Worm (Caenorhabditis elegans): ENCODE results near the gene aly-1.

aly-1 gene

DNA sequence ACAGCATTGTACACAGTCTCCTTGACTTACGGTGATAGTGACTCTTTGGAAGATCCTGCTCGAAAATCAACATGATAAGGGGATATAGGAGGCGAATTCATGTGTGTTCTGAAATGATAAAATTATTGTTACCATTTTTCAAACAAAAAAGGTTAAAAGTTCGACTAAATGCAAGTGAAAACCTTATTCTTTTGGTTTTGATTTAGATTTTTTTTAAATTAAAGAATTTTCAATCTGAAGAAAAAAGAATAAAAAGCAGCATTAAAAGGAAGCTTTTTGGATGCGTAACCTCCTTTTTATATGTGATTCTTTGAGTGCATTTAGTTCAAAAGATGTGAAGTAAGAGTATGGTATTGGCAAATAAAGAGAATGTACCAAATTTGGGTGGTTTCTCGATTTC lies 26.6 kb downstream of the aly-1 start, which contains the start of gene delm-1:
TSS of gene delm-1 (minus strand) at position 101 of the 400 bp plus-strand sequence.
- TF ChIP-seq ceh-39 (tag; optimal IDR thresholded peaks at IDR 0.05) (no peak), unc-120 (tag; optimal IDR thresholded peaks at IDR 0.05; ENCODE audit: poor library complexity, severe bottlenecking) (no peak), lin-32 (GFP tag; optimal IDR thresholded peaks at IDR 0.05) (no peak), nhr-237 (tag; optimal IDR thresholded peaks at IDR 0.05) (no peak), nhr-76 (tag; optimal IDR thresholded peaks at IDR 0.05) (no peak), cnd-1 (tag; optimal IDR thresholded peaks at IDR 0.05) (no peak), tbx-8 (GFP tag; optimal IDR thresholded peaks at IDR 0.05) (no peak), zip-8 (tag; optimal IDR thresholded peaks at IDR 0.05) (no peak), flh-1 (GFP tag; optimal IDR thresholded peaks at IDR 0.05) (no peak), ztf-11 (tag; optimal IDR thresholded peaks at IDR 0.05) (no peak), sptf-1 (tag; optimal IDR thresholded peaks at IDR 0.05) (no peak), lin-13 (tag; optimal IDR thresholded peaks at IDR 0.05) (no peak), pha-4 (tag; optimal IDR thresholded peaks at IDR 0.05) (no peak), ham-2 (GFP tag; optimal IDR thresholded peaks at IDR 0.05) (no peak), drap-1 (GFP tag; optimal IDR thresholded peaks at IDR 0.05) (no peak), nhr-12 (tag; optimal IDR thresholded peaks at IDR 0.05) (no peak), ces-1 (GFP tag; optimal IDR thresholded peaks at IDR 0.05) (no peak), hlh-1 (tag; optimal IDR thresholded peaks at IDR 0.05) (no peak), blmp-1 (tag; optimal IDR thresholded peaks at IDR 0.05) (no peak)

DNA sequence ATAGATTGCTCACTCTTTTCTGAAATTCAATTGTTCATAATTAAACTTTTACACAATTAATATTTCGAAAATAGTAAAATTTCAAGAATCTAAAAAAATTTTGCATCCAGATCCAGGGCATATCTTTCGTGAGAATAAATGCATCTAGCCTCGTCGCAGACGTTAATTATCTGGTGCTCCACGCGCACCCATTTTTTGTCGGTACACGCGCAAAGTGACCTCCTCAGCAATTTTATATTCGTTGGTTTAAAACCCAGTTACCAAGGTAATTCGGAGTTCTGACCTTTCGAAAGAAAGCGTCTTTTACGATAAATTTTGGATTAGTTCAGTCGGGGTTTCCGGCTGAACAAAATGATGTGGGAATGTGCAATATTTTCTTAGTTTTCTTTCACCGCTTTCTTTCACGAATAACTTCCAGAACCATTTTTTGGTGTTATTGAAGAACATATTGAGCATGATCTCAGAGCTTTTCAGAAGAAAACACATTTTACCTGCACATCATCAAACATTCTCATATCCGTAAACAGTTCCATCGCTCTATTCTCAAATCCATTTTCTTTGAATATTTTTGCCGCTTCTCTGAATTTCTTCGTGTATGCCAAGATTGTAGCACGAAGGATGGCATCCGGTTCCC lies 31.6 kb downstream of the aly-1 start:
- no peak for TF ChIP-seq lsy-2 (tag; optimal IDR thresholded peaks at IDR 0.05)
- no peak for TF ChIP-seq nhr-76 (tag; optimal IDR thresholded peaks at IDR 0.05)
- TF ChIP-seq unc-39 (tag; optimal IDR thresholded peaks at IDR 0.05): no peak
- no peak for TF ChIP-seq ceh-39 (tag; optimal IDR thresholded peaks at IDR 0.05)

DNA sequence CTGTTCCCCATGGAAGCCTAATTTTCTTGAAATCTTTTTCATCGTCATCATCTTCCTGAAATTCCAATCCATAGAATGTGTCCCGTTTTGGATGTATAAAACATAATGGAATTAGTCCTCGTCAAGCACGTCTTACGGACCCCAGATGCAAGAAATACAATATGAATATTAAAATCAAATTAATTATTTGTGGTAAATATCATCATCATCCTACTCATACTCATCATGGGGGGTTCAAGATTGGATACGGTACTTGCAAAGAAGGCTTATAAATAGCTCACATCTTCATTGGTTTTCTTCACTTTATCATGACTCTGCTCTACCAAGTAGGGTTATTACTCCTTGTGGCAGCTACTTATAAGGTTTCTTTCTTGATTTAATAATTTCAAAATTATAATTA lies 35.7 kb downstream of the aly-1 start, which contains the start of gene flp-1:
TSS of gene flp-1 (plus strand) at position 301 of the 400 bp plus-strand sequence.
- no peak for TF ChIP-seq snpc-4 (tag; optimal IDR thresholded peaks at IDR 0.05)
- peak; percentile 70 for TF ChIP-seq ces-1 (GFP tag; optimal IDR thresholded peaks at IDR 0.05)

DNA sequence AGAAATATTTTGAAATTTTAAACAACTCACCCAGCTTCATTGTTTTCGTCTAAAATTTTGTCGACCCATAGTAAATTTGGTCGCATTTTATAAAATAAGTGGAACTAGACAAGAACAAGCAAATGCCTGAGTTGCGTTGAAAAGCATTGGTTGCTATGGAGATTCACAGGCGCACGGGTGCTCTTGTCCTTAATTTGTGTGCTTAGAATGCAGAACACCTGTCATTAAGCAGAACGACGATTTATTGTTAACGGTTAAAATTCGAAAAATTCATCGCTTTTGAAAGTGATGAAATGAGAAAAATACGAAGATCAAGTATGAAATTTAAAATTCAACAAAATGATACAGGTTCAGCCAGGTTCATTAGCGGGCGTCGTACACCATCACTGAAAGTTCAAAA lies 37.4 kb downstream of the aly-1 start, which contains the start of gene daf-10:
TSS of gene daf-10 (minus strand) at position 101 of the 400 bp plus-strand sequence.
- TF ChIP-seq unc-120 (tag; optimal IDR thresholded peaks at IDR 0.05; ENCODE audit: poor library complexity, severe bottlenecking) (no peak), elt-3 (tag; optimal IDR thresholded peaks at IDR 0.05) (no peak), mab-5 (tag; optimal IDR thresholded peaks at IDR 0.05) (no peak), lsy-2 (tag; optimal IDR thresholded peaks at IDR 0.05) (no peak), nhr-237 (tag; optimal IDR thresholded peaks at IDR 0.05) (no peak), ham-2 (GFP tag; optimal IDR thresholded peaks at IDR 0.05) (no peak), M03D4.4 (tag; optimal IDR thresholded peaks at IDR 0.05) (no peak), ceh-39 (tag; optimal IDR thresholded peaks at IDR 0.05) (no peak), snpc-4 (tag; optimal IDR thresholded peaks at IDR 0.05) (no peak), bed-3 (GFP tag; optimal IDR thresholded peaks at IDR 0.05) (no peak), nhr-2 (tag; optimal IDR thresholded peaks at IDR 0.05) (no peak), ceh-43 (GFP tag; optimal IDR thresholded peaks at IDR 0.05) (no peak), sptf-1 (tag; optimal IDR thresholded peaks at IDR 0.05) (no peak), elt-1 (tag; optimal IDR thresholded peaks at IDR 0.05; ENCODE audit: borderline replicate concordance, insufficient read depth) (no peak), drap-1 (GFP tag; optimal IDR thresholded peaks at IDR 0.05) (no peak), hlh-1 (tag; optimal IDR thresholded peaks at IDR 0.05) (no peak), ces-1 (GFP tag; optimal IDR thresholded peaks at IDR 0.05) (no peak)

DNA sequence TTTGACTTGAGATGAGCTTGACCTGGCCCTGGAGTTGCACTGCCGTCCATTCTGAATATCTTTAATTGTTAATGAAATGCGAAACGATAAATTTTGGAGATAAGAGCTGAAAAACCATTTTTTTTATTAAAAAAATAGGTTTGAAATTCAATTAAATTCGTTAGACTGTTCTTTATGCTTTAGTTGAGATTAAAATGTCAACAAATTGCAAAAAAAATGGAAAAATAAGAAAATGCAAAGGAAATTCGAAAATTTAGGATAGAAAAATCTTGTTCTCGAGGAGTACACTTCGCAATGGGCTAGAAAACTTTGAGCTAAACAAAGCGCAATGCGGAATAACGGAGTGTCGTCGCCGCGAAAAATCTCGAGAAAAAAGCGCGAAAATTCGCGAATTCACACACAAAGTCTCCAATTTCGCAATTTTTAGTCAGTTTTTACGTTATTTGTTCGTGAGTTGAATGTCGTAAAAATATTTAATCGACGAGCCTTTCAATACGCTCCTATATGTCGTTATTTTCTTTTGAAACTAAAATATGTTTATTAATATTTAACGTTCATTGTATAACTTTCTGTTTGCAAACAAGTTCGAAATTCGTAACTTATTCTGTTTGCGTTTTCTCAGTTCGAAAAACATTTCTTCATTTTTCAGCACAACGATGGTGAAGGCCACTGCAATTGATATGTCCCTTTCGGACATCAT lies 38.2 kb downstream of the aly-1 start, which contains the start of the genes rpb-12 and aly-2:
TSS of gene rpb-12 (minus strand) at position 51 of the 700 bp plus-strand sequence.
TSS of gene aly-2 (plus strand) at position 650 of the 700 bp plus-strand sequence.
- TF ChIP-seq mep-1 (tag; optimal IDR thresholded peaks at IDR 0.05): peak; percentile 4
- peak; percentile 46 for TF ChIP-seq pha-4 (tag; optimal IDR thresholded peaks at IDR 0.05)
- TF ChIP-seq nhr-28 (tag; optimal IDR thresholded peaks at IDR 0.05): no peak
- TF ChIP-seq bed-3 (GFP tag; optimal IDR thresholded peaks at IDR 0.05): no peak
